Worm (Caenorhabditis elegans) whole organism, late embryonic: ENCODE measurements around the gene F41H10.5.
"Not testable (repeated sequence)": the region's sequence is repeated elsewhere in the genome, so short reads cannot be mapped to it uniquely, and the experiment has no call there.

Experiments used
- C38D4.7 ChIP-seq: fragments of 200-800 bp; sonication (Bioruptor generic); optimal IDR thresholded peaks from 2 replicates; lab custom pipeline; 2018; ENCODE audit warnings: mild to moderate bottlenecking, missing genetic modification characterization, moderate library complexity, missing compliant biosample characterization
- T23F11.4 ChIP-seq: fragments of 200-800 bp; sonication (Bioruptor generic); optimal IDR thresholded peaks from 2 replicates; lab custom pipeline; 2018; ENCODE audit warnings: mild to moderate bottlenecking, missing genetic modification characterization, missing compliant biosample characterization
- Y22D7AL.16 ChIP-seq: sonication (generic microtip); optimal IDR thresholded peaks from 2 replicates; lab custom pipeline; 2016; ENCODE audit warnings: missing genetic modification characterization, missing compliant biosample characterization
- ahr-1 ChIP-seq: sonication (generic microtip); optimal IDR thresholded peaks from 2 replicates; lab custom pipeline; 2016; ENCODE audit warnings: missing genetic modification characterization, missing compliant biosample characterization
- ceh-2 ChIP-seq: sonication (generic microtip); optimal IDR thresholded peaks from 2 replicates; lab custom pipeline; 2016; ENCODE audit warnings: missing genotype, missing genetic modification characterization, missing compliant biosample characterization
- ceh-24 ChIP-seq: sonication (generic microtip); optimal IDR thresholded peaks from 2 replicates; lab custom pipeline; 2016; ENCODE audit warnings: mild to moderate bottlenecking, missing genetic modification characterization, missing compliant biosample characterization
- ceh-31 ChIP-seq: sonication (generic microtip); optimal IDR thresholded peaks from 2 replicates; lab custom pipeline; 2016; ENCODE audit warnings: missing genetic modification characterization, missing compliant biosample characterization
- ceh-45 ChIP-seq: fragments of 200-800 bp; sonication (Bioruptor generic); IDR thresholded peaks from 2 replicates; pipeline ENCODE4 v1.3.6; 2022; ENCODE audit warnings: missing genetic modification reagents, missing genetic modification characterization, missing compliant biosample characterization
- ceh-6 ChIP-seq: fragments of 200-800 bp; sonication (Bioruptor generic); optimal IDR thresholded peaks from 2 replicates; lab custom pipeline; 2018; ENCODE audit warnings: mild to moderate bottlenecking, missing genetic modification characterization, missing compliant biosample characterization
- che-1 ChIP-seq: sonication (generic microtip); optimal IDR thresholded peaks from 2 replicates; lab custom pipeline; 2016; ENCODE audit warnings: mild to moderate bottlenecking, missing genetic modification characterization, missing compliant biosample characterization
- elt-4 ChIP-seq: sonication (generic microtip); optimal IDR thresholded peaks from 2 replicates; lab custom pipeline; 2016; ENCODE audit warnings: missing genetic modification characterization, missing compliant biosample characterization
- eyg-1 ChIP-seq: sonication (generic microtip); optimal IDR thresholded peaks from 2 replicates; lab custom pipeline; 2016; ENCODE audit warnings: missing genotype, missing genetic modification characterization, missing compliant biosample characterization
- fkh-6 ChIP-seq: sonication (generic microtip); optimal IDR thresholded peaks from 2 replicates; lab custom pipeline; 2016; ENCODE audit warnings: missing genetic modification characterization, missing compliant biosample characterization
- hlh-15 ChIP-seq: sonication (generic microtip); optimal IDR thresholded peaks from 2 replicates; lab custom pipeline; 2016; ENCODE audit warnings: missing genetic modification characterization, missing compliant biosample characterization
- hlh-30 ChIP-seq: sonication (generic microtip); optimal IDR thresholded peaks from 2 replicates; lab custom pipeline; 2017; ENCODE audit warnings: antibody characterized with exemption, missing genetic modification characterization, missing compliant biosample characterization; ENCODE audit not compliant: insufficient read depth
- hlh-8 ChIP-seq: sonication (generic microtip); optimal IDR thresholded peaks from 2 replicates; lab custom pipeline; 2016; ENCODE audit warnings: missing genotype, missing genetic modification characterization, missing compliant biosample characterization
- lim-6 ChIP-seq: sonication (generic microtip); optimal IDR thresholded peaks from 2 replicates; lab custom pipeline; 2016; ENCODE audit warnings: missing genetic modification characterization, missing compliant biosample characterization
- lin-11 ChIP-seq: fragments of 200-800 bp; sonication (Bioruptor generic); optimal IDR thresholded peaks from 2 replicates; lab custom pipeline; 2018; ENCODE audit warnings: mild to moderate bottlenecking, missing genetic modification characterization, missing compliant biosample characterization
- mec-3 ChIP-seq: sonication (generic microtip); optimal IDR thresholded peaks from 2 replicates; lab custom pipeline; 2016; ENCODE audit warnings: borderline replicate concordance, missing genetic modification characterization, missing compliant biosample characterization
- nfya-1 ChIP-seq: sonication (generic microtip); optimal IDR thresholded peaks from 2 replicates; lab custom pipeline; 2017; ENCODE audit warnings: missing genetic modification characterization, mild to moderate bottlenecking, missing compliant biosample characterization, antibody characterized with exemption, moderate library complexity
- nhr-11 ChIP-seq: fragments of 150-350 bp; optimal IDR thresholded peaks from 2 replicates; lab custom pipeline; 2014; ENCODE audit warnings: missing biosample characterization, missing genetic modification characterization
- nhr-232 ChIP-seq: sonication (generic microtip); optimal IDR thresholded peaks from 2 replicates; lab custom pipeline; 2016; ENCODE audit warnings: missing genetic modification characterization, missing compliant biosample characterization
- odd-2 ChIP-seq: sonication (generic microtip); optimal IDR thresholded peaks from 2 replicates; lab custom pipeline; 2017; ENCODE audit warnings: antibody characterized with exemption, mild to moderate bottlenecking, missing genetic modification characterization, missing compliant biosample characterization
- pat-9 ChIP-seq: fragments of 200-800 bp; sonication (Bioruptor generic); optimal IDR thresholded peaks from 2 replicates; lab custom pipeline; 2018; ENCODE audit warnings: mild to moderate bottlenecking, missing genetic modification characterization, moderate library complexity, missing compliant biosample characterization
- pha-4 ChIP-seq: fragments of 150-350 bp; optimal IDR thresholded peaks from 2 replicates; lab custom pipeline; 2018; ENCODE audit warnings: missing biosample characterization, missing genetic modification reagents, missing genetic modification characterization
- pros-1 ChIP-seq: fragments of 150-350 bp; optimal IDR thresholded peaks from 2 replicates; lab custom pipeline; 2014; ENCODE audit warnings: missing biosample characterization, missing genetic modification reagents, missing genetic modification characterization
- rnt-1 ChIP-seq: sonication (generic microtip); optimal IDR thresholded peaks from 2 replicates; lab custom pipeline; 2016; ENCODE audit warnings: missing genetic modification characterization, missing compliant biosample characterization
- sox-4 ChIP-seq: sonication (generic microtip); optimal IDR thresholded peaks from 2 replicates; lab custom pipeline; 2017; ENCODE audit warnings: mild to moderate bottlenecking, missing genetic modification characterization, inconsistent platforms, missing compliant biosample characterization
- syd-9 ChIP-seq: sonication (generic microtip); optimal IDR thresholded peaks from 2 replicates; lab custom pipeline; 2016; ENCODE audit warnings: mild to moderate bottlenecking, missing genetic modification characterization, moderate library complexity, missing compliant biosample characterization
- tbx-2 ChIP-seq: sonication (generic microtip); optimal IDR thresholded peaks from 2 replicates; lab custom pipeline; 2016; ENCODE audit warnings: missing genetic modification characterization, missing compliant biosample characterization
- tbx-7 ChIP-seq: sonication (generic microtip); optimal IDR thresholded peaks from 2 replicates; lab custom pipeline; 2016; ENCODE audit warnings: missing genotype, missing genetic modification characterization, missing compliant biosample characterization
- ttx-3 ChIP-seq: sonication (generic microtip); optimal IDR thresholded peaks from 2 replicates; lab custom pipeline; 2016; ENCODE audit warnings: missing genetic modification reagents, missing genetic modification characterization, missing compliant biosample characterization
- unc-3 ChIP-seq, 2 experiments: fragments of 200-800 bp in 1 of 2; sonication (Bioruptor generic) in 1 of 2; sonication (generic microtip) in 1 of 2; conservative IDR thresholded peaks in 1 of 2; optimal IDR thresholded peaks in 1 of 2; 2 replicates each; pipeline versions ENCODE4 v1.3.6 to Lab custom; 2016 to 2022; ENCODE audit warnings: missing compliant biosample characterization in 2 of 2, missing genetic modification characterization in 2 of 2, missing genetic modification reagents in 1 of 2
- ztf-16 ChIP-seq: sonication (generic microtip); optimal IDR thresholded peaks from 2 replicates; lab custom pipeline; 2017; ENCODE audit warnings: missing genetic modification characterization, missing compliant biosample characterization

The F41H10.5 gene

ce11 chrIV:5344168-5344567, 16.5 kb upstream of the F41H10.5 start:
- TF ChIP-seq nfya-1 (tag; lab: Kevin White, UChicago) (no peak), nhr-11 (tag; lab: Kevin White, UChicago) (no peak), mec-3 (tag; lab: Kevin White, UChicago) (no peak), ceh-45 (GFP tag; lab: Robert Waterston, UW) (no peak), che-1 (no peak)

ce11 chrIV:5350480-5351193, 10.1 kb upstream of the F41H10.5 start, which contains the start of gene gba-4:
Gene gba-4 (minus strand): TSS chrIV:5350897.
- TF ChIP-seq odd-2, lin-11, lim-6 (tag; lab: Kevin White, UChicago): not testable (repeated sequence)

ce11 chrIV:5353364-5353763, 7.3 kb upstream of the F41H10.5 start, which contains the start of gene Y4C6B.7:
Gene Y4C6B.7 (minus strand): TSS chrIV:5353464.
- TF ChIP-seq ztf-16 (tag; lab: Kevin White, UChicago) = no peak
- no peak for TF ChIP-seq ceh-24 (tag; lab: Kevin White, UChicago)
- no peak for TF ChIP-seq hlh-8 (tag; lab: Kevin White, UChicago)
- TF ChIP-seq hlh-30 = no peak
- no peak for TF ChIP-seq nhr-232 (tag; lab: Kevin White, UChicago)
- TF ChIP-seq eyg-1 (tag; lab: Kevin White, UChicago) = no peak
- no peak for TF ChIP-seq fkh-6 (tag; lab: Kevin White, UChicago)
- no peak for TF ChIP-seq ceh-6
- TF ChIP-seq ceh-2 (tag; lab: Kevin White, UChicago) = no peak
- no peak for TF ChIP-seq elt-4 (tag; lab: Kevin White, UChicago)
- TF ChIP-seq nfya-1 (tag; lab: Kevin White, UChicago) = no peak
- TF ChIP-seq lin-11 (tag; lab: Kevin White, UChicago) = no peak
- no peak for TF ChIP-seq ahr-1
- no peak for TF ChIP-seq pros-1
- TF ChIP-seq sox-4 (tag; lab: Kevin White, UChicago) = no peak
- TF ChIP-seq pat-9 = no peak

ce11 chrIV:5354124-5354523, 6.6 kb upstream of the F41H10.5 start, which contains the start of gene Y4C6B.1:
Gene Y4C6B.1 (plus strand): TSS chrIV:5354488.
- TF ChIP-seq ceh-31 (no peak), T23F11.4 (GFP tag; lab: Kevin White, UChicago) (no peak), tbx-2 (tag; lab: Kevin White, UChicago) (peak; percentile 17), tbx-7 (tag; lab: Kevin White, UChicago) (no peak), nhr-232 (tag; lab: Kevin White, UChicago) (no peak), lin-11 (tag; lab: Kevin White, UChicago) (no peak), Y22D7AL.16 (tag; lab: Kevin White, UChicago) (no peak), ttx-3 (peak; percentile 24)

- TF ChIP-seq fkh-6 (tag; lab: Kevin White, UChicago) = no peak
- TF ChIP-seq lin-11 (tag; lab: Kevin White, UChicago) = no peak
- no peak for TF ChIP-seq rnt-1
- TF ChIP-seq syd-9 (tag; lab: Kevin White, UChicago) = no peak
- no peak for TF ChIP-seq hlh-15 (tag; lab: Kevin White, UChicago)
- no peak for TF ChIP-seq unc-3 (GFP tag; conservative IDR thresholded peaks at IDR 0.05; lab: Robert Waterston, UW)
- TF ChIP-seq unc-3 (tag; optimal IDR thresholded peaks at IDR 0.05; lab: Kevin White, UChicago) = no peak
- TF ChIP-seq nfya-1 (tag; lab: Kevin White, UChicago) = no peak
- TF ChIP-seq pros-1 = no peak
- TF ChIP-seq C38D4.7 (GFP tag; lab: Kevin White, UChicago) = no peak
- TF ChIP-seq pha-4 (tag; lab: Kevin White, UChicago) = no peak
- TF ChIP-seq T23F11.4 (GFP tag; lab: Kevin White, UChicago) = no peak
- no peak for TF ChIP-seq ztf-16 (tag; lab: Kevin White, UChicago)
Observed at ce11 chrIV:5354564-5354963, 6.1 kb upstream of the F41H10.5 start.
